Worm (Caenorhabditis elegans): ENCODE data around the gene nsy-7.

- no peak for TF ChIP-seq peb-1 (tag; optimal IDR thresholded peaks at IDR 0.05)
- TF ChIP-seq R02D3.7 (tag; optimal IDR thresholded peaks at IDR 0.05): no peak
- no peak for TF ChIP-seq nhr-10 (tag; optimal IDR thresholded peaks at IDR 0.05)
- TF ChIP-seq snpc-4 (tag; optimal IDR thresholded peaks at IDR 0.05): no peak
- no peak for TF ChIP-seq nhr-237 (tag; optimal IDR thresholded peaks at IDR 0.05)
- no peak for TF ChIP-seq elt-3 (tag; optimal IDR thresholded peaks at IDR 0.05)
- no peak for TF ChIP-seq nhr-11 (tag; optimal IDR thresholded peaks at IDR 0.05)
- no peak for TF ChIP-seq ZK546.5 (tag; optimal IDR thresholded peaks at IDR 0.05)
- TF ChIP-seq skn-1 (tag; optimal IDR thresholded peaks at IDR 0.05): no peak
- no peak for TF ChIP-seq mdl-1 (tag; optimal IDR thresholded peaks at IDR 0.05)
- TF ChIP-seq fos-1 (tag; optimal IDR thresholded peaks at IDR 0.05): no peak
Measured at ce11 chrIV:8114535-8114934, 28.1 kb upstream of the nsy-7 start.
